Fruit fly (Drosophila melanogaster): ENCODE data around the gene BORCS6.

DNA sequence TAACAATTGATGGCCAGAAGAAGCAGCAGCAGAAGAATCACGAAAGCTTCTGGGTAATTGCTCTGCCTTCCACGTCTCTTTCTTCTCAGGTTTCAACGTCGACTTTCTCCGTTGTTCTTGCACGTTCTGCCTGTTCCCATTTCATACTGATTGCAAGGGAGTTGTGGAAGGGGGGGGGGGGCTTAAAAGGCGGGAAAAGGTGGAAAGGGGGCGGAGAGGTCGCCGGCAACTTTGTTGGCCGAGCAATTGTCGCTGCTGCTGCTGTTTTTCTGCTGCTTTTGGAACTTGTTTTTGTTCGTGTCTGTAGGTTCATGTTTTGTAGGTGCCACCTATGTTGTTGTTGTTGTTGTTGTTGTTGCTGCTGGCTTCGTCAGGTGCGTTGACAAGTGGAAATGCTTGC lies 24.9 kb downstream of the BORCS6 start:
- TF ChIP-seq psq (optimal IDR thresholded peaks at IDR 0.05) (no peak), Dll (optimal IDR thresholded peaks at IDR 0.05) (no peak), usp (GFP tag; optimal IDR thresholded peaks at IDR 0.05) (no peak), EcR (GFP tag; optimal IDR thresholded peaks at IDR 0.05) (no peak), pan (optimal IDR thresholded peaks at IDR 0.05) (no peak), CG8478 (optimal IDR thresholded peaks at IDR 0.05) (no peak)

Data from whole organism.